Worm (Caenorhabditis elegans): ENCODE measurements around the gene nhr-16.

Gene nhr-16

DNA sequence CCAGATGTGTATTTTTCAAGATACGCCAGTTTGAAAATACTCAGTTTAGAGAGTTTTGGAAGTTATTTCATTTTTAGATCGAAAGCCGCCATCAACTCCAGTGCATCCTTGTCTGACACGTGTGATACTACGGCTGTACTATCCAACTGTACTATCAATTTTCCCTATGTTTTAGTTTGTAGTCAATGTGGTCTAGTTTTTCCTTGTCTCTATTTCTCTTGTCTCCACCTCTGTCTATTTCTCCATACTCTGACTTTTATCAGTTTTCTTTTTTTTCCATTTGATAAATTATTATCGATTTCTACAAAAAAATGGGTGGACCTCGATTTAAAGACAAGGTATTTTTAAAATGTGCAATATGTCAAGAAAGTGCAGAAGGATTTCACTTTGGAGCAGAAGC, at the start of gene nhr-16:
Gene nhr-16 (plus strand): TSS at position 205 of the 400 bp plus-strand sequence.
- TF ChIP-seq unc-62 (GFP tag; optimal IDR thresholded peaks at IDR 0.05), result no peak

DNA sequence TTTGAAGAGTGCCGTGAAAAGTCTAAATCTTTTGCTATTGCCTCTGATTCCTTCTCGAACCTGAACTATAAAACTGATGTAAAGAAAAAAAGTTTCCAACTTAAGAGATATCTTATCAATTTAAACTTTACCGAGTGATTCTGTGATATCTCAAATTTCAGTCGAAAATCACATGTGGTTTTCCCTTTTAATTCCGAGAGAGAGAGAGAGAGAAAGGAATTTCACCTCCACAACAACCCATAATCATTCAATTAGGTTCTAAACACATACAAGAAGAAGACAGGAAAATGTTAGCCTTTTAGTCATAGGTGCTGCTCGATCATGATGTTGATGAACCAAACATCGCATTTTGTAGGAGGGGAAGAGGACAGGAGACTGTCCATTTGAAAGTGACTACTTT, 47.5 kb upstream of the nhr-16 start:
- TF ChIP-seq unc-62 (GFP tag; optimal IDR thresholded peaks at IDR 0.05), result no peak

DNA sequence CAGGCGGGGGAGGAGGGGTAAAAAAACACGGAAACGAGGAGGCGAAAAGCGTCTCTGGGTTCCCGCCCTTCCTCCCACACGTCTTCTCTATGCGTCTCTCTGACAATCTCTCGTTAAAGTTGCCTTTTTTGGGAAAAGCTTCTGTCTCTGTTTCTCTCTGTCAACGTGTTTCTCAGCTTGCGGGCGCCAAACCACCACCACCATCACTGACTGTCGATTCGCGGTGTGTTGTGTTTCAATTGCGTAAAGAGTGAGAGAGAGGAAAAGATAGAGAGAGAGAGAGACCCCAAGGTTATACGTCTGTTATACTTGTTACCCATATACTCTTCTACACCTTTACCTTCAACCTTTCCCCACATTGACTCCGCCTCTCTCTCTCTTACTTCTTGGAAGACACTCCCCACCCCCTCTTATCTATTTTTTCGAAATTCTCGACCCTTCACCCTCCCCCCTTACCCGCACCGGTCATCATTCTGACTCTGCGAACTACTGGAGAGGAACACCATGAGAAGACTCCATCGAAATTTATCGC, 46.0 kb upstream of the nhr-16 start, which contains the start of gene mlt-7:
Gene mlt-7 (plus strand): TSS at position 482 of the 532 bp plus-strand sequence.
- TF ChIP-seq unc-62 (GFP tag; optimal IDR thresholded peaks at IDR 0.05), result no peak

DNA sequence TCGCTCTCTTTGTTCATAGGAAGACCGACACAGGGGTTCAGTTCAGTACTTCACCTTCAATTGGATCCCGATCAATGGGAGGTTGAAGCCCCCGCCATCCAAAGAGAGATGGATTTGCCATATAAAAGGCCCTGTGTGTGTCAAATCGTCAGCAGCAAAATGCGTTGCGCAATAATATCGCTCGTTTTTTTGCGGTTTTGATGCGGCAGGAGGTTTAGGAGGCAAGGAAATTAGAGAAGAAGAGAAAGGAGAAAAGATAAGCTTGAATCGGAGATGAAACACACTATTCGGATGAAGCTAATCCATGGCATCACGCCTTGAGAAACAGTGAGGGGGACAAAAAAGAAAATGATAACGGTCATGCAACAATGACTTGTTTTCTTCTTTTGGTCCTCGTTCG, 44.2 kb upstream of the nhr-16 start:
- TF ChIP-seq unc-62 (GFP tag; optimal IDR thresholded peaks at IDR 0.05), result no peak

DNA sequence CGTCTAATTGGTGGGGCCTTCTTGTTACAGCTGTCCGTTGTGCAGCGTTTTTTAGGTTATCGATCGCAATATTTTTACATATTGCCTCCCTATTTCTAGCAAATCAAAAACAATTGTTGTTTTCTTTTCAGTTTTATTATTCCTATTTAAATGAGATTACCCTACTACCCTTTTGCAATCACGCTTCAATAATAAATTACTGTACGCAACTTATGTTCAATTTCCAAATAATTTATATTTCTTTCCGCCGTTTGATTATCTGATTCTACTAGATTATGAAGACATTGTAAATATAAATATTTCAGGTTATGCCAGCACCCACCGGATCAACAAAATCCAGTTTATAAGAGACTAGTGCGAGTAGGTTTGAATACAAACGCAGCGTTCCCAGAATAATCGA, 33.2 kb upstream of the nhr-16 start, which contains the start of gene ZK430.5:
Gene ZK430.5 (plus strand): TSS at position 301 of the 400 bp plus-strand sequence.
- no peak for TF ChIP-seq unc-62 (GFP tag; optimal IDR thresholded peaks at IDR 0.05)

DNA sequence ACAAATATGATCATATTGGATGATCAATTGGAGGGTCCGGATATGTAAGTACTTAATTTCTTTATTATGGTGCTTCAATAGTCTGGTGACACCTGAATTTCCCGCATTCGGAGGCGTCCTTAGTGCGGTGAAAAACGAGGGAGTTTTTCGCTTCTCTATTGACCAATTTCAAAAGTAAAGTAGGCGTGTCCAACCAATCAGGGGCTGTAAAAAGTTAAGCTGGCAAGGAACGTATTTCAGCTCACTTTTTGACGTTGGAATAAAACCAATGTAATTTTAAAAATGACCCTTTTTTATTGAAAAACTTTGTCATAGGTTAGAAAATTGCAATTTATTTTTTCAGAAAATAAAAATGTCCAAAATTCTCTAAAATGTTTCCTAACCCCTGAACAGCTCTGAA, 29.0 kb upstream of the nhr-16 start:
- TF ChIP-seq unc-62 (GFP tag; optimal IDR thresholded peaks at IDR 0.05), result no peak

DNA sequence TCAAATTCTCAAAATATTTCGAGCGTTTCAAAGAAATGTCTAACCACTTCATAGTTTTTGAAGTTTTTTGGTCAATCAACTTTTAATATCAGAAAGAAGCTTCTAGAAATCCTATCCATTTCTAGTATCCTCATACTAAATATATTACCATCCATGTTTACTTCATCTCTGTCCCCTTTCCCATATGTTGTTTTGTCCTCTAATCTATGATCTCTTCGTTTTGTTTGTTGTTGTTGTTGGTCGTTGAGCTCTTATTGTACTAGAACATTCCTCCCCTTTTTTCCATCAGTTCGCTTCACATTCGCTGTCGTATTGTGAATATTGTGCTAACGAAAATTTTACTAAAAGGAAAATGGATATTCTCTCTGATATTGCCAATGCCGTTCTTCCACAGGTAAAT, 21.3 kb upstream of the nhr-16 start, which contains the start of gene sod-5:
Gene sod-5 (plus strand): TSS at position 301 of the 400 bp plus-strand sequence.
- no peak for TF ChIP-seq unc-62 (GFP tag; optimal IDR thresholded peaks at IDR 0.05)

DNA sequence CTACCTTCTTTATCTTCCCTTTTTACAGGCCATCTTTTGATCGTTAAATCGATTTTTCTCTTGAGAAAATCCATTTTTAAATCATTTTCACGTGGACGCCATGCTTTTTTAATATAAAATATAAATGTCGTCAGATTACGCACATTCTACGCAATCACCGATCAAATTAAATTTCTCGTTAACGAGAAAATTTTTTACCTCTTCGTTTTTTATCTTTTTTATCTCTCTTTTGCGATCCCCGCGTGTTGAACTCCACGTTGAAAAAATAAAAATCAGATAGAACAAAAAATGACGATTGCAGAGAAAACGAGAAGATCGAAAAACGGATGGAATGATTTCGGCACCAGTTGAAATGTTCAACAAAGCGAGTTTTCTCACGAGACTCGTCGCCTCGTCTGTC, 18.6 kb upstream of the nhr-16 start, which contains the start of gene bpnt-1:
Gene bpnt-1 (plus strand): TSS at position 301 of the 400 bp plus-strand sequence.
- no peak for TF ChIP-seq unc-62 (GFP tag; optimal IDR thresholded peaks at IDR 0.05)

DNA sequence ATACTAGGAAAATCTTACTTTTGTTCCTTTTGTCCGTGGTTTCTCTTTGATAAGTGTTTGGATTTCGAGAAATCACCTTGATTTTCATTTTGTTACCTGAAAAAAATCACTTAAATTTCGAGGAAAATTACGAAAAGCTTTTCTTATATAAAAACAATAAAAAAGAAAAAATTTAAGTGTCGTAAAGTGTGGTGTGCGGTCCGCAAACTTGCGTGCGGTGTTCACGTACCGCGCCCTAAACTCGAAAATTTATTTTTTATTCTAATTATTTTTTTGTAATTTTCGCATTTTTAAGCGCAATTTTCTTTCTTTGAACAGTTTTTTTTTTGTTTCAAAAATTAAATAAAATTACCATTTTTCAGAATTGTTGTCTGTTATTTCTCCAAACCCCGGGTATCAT, 13.8 kb upstream of the nhr-16 start, which contains the start of the genes dcaf-13 and toe-1:
Gene dcaf-13 (minus strand): TSS at position 96 of the 400 bp plus-strand sequence.
Gene toe-1 (plus strand): TSS at position 361 of the 400 bp plus-strand sequence.
- no peak for TF ChIP-seq unc-62 (GFP tag; optimal IDR thresholded peaks at IDR 0.05)

DNA sequence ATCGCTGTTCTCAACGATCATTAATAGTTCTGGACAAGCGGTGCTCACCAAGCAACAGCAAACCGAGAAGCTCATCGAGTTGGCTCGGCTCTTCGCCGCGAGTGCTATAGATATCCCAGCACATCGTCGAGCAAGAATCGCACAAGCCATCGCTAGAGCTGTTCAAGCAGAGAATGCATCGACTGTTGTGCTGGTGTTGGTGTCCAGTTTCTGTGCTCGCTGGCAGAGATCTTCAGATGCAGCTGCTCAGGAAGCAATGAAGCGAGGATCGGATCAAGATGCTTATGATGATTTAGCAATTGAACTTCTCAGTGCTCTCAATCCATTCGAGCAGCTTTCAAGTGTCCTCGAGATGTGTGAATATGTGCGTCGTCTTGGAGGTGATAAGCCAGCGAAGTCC, 10.5 kb upstream of the nhr-16 start:
- TF ChIP-seq unc-62 (GFP tag; optimal IDR thresholded peaks at IDR 0.05), result no peak

DNA sequence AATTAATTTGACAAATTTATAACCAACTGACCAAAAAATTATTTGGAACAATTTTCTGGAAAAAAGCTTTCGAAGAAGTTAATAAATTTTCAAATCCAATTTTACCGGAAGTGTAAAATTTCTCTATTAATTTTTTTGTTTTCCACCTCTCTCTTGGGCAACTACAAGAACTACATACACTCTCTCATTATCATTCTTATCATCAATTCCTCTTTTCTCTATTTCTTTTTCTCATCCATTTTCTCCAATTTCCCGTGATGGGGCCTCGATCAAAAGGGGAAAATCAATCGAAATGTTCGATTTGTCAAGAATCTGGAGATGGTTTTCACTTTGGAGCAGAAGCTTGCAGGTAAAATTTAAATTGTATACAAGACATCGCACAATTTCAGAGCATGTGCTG, 5.5 kb upstream of the nhr-16 start, which contains the start of gene nhr-109:
Gene nhr-109 (plus strand): TSS at position 222 of the 400 bp plus-strand sequence.
- no peak for TF ChIP-seq unc-62 (GFP tag; optimal IDR thresholded peaks at IDR 0.05)

DNA sequence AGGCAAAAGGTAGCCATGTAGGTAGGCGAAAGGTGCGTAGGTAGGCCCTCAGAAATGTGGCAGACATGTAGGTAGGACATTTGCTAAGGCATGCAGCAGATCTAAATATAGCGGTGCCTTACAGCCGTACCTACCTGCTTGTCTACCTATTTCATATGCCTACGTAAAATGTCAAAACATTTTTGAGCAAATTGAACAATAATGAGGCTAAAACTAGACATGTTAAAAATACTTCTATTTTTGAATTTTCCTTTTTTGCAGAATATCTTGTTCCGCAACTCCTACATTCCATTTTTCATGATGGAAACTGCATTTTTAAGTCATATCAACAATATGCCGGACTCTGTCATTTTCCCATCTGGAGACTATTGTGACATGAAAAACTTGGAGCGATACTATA, 4.3 kb upstream of the nhr-16 start:
- TF ChIP-seq unc-62 (GFP tag; optimal IDR thresholded peaks at IDR 0.05), result no peak

DNA sequence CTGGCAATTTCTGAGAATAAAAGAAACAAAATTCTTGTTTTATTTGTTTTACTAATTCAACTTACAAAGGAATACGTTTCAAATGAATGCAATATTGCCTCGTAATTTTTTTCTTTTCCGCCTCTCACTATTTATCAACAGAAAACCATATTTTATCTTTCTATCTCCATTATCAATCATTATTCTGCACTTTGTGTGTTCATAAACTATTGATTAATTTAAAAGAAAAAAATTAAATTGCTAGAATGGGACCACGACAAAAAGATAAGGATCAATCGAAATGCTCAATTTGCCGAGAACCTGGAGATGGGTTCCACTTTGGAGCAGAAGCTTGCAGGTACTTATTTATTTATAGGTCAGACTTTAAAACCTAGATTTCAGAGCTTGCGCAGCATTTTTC, 3.5 kb upstream of the nhr-16 start, which contains the start of gene nhr-273:
Gene nhr-273 (plus strand): TSS at position 167 of the 400 bp plus-strand sequence.
- no peak for TF ChIP-seq unc-62 (GFP tag; optimal IDR thresholded peaks at IDR 0.05)

DNA sequence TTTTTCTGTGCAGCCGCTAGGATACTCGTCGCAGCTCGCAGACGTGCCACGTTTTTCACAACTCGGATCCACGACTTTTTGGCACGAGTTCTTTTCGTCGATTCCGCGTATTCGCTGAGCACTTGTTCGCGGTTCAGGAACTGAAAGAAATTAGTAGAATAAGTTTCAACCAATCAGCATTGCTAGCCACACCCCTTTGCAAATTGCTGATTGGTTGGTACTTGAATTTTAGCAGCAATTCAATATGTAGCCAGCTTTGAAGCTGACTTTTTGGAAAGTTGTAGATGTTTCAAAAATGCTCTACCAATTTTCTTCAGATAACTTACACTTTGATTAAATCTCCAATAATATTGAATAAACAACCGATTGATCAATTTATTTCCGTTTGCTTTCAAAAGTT, 2.7 kb downstream of the nhr-16 start:
- no peak for TF ChIP-seq unc-62 (GFP tag; optimal IDR thresholded peaks at IDR 0.05)

DNA sequence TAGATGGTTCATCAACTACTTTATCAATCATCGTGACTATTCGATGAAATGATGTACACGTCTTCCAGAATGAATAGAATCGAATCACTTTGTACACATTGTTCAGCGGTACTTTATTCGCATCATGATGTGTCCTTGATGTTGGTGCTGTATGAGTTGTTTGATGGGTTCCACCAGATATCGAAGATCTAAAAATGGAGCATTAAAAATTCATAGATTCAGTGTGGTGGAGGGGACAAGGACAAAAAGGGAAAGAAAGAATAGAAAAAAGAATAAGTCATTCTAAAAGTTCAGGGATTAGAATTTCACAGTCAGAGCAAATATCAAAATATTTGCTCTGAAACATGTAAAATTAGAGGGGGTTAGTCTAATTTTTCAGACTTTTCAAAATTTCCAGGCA, 6.2 kb downstream of the nhr-16 start:
- TF ChIP-seq unc-62 (GFP tag; optimal IDR thresholded peaks at IDR 0.05), result no peak

DNA sequence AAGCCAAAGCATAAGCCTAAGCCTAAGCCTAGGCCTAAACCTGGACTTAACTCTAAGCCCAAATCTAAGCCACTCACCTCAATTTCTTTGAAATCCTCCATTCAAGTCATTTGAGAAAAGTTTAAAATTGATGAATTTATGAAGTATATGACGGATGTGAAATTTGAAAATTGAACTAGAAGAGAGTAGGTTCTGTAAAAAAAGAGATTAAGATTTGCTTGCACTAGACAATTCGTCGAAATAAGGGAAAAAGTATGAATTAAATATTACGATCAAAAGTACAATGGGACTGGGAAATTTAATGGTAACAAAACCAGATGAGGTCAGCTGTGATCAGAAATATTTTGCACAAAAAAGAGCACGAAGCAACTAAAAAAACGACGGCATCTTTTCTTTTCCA, 14.4 kb downstream of the nhr-16 start, which contains the start of gene twk-2:
Gene twk-2 (minus strand): TSS at position 101 of the 400 bp plus-strand sequence.
- TF ChIP-seq unc-62 (GFP tag; optimal IDR thresholded peaks at IDR 0.05), result no peak

DNA sequence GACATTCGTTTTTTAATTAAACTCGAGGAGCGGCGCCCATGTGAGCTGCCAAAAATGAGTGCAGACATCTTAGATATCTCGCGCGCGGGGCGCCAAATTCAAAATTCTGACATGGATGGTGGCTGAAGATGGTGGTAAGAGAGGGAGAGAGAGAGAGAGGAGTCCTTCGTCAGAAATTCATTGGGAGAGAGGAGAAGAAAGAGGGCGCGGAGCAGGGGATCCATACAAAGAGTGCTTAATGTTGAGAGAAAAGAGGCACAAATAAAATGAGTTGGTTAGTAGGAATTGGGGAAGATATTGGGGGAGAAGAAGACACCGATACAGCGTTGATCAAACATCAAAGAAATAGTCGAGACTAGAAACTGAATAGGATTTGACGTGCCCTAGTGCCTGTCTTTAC, 14.8 kb downstream of the nhr-16 start:
- TF ChIP-seq unc-62 (GFP tag; optimal IDR thresholded peaks at IDR 0.05), result no peak

Data from whole organism, dauer.